Worm (Caenorhabditis elegans) whole organism, mixed stage, embryonic: ENCODE measurements around the gene bath-27.

Experiments
- M03D4.4 ChIP-seq: sonication (generic microtip); optimal IDR thresholded peaks from 2 replicates; lab custom pipeline; 2017; ENCODE audit warnings: mild to moderate bottlenecking, missing genetic modification characterization, missing compliant biosample characterization
- bed-3 ChIP-seq: fragments of 200-800 bp; sonication (Bioruptor generic); optimal IDR thresholded peaks from 3 replicates; lab custom pipeline; 2018; ENCODE audit warnings: mild to moderate bottlenecking, missing genetic modification characterization, moderate library complexity, missing compliant biosample characterization
- ceh-43 ChIP-seq: fragments of 200-800 bp; sonication (Bioruptor generic); optimal IDR thresholded peaks from 2 replicates; lab custom pipeline; 2018; ENCODE audit warnings: mild to moderate bottlenecking, missing genetic modification characterization, moderate library complexity, missing compliant biosample characterization
- ces-1 ChIP-seq: fragments of 150-350 bp; optimal IDR thresholded peaks from 2 replicates; lab custom pipeline; 2014; ENCODE audit warnings: missing biosample characterization, missing genetic modification reagents, missing genetic modification characterization
- elt-1 ChIP-seq: sonication (generic microtip); optimal IDR thresholded peaks from 2 replicates; lab custom pipeline; 2017; ENCODE audit warnings: missing genetic modification characterization, mild to moderate bottlenecking, missing compliant biosample characterization, antibody characterized with exemption, moderate library complexity, borderline replicate concordance; ENCODE audit not compliant: insufficient read depth
- elt-3 ChIP-seq: fragments of 150-350 bp; optimal IDR thresholded peaks from 2 replicates; lab custom pipeline; 2014; ENCODE audit warnings: missing biosample characterization, missing genetic modification characterization
- flh-1 ChIP-seq: fragments of 200-800 bp; sonication (Bioruptor generic); optimal IDR thresholded peaks from 2 replicates; lab custom pipeline; 2018; ENCODE audit warnings: mild to moderate bottlenecking, missing genetic modification characterization, moderate library complexity, missing compliant biosample characterization
- ham-2 ChIP-seq: fragments of 200-800 bp; sonication (Bioruptor generic); optimal IDR thresholded peaks from 2 replicates; lab custom pipeline; 2018; ENCODE audit warnings: mild to moderate bottlenecking, missing genetic modification characterization, missing compliant biosample characterization
- hlh-1 ChIP-seq: fragments of 150-350 bp; optimal IDR thresholded peaks from 2 replicates; lab custom pipeline; 2014; ENCODE audit warnings: missing biosample characterization, missing genetic modification reagents, missing genetic modification characterization
- lin-32 ChIP-seq: fragments of 200-800 bp; sonication (Bioruptor generic); optimal IDR thresholded peaks from 2 replicates; lab custom pipeline; 2018; ENCODE audit warnings: mild to moderate bottlenecking, missing genetic modification characterization, missing compliant biosample characterization
- lsy-2 ChIP-seq: fragments of 150-350 bp; optimal IDR thresholded peaks from 2 replicates; lab custom pipeline; 2014; ENCODE audit warnings: missing biosample characterization, missing genetic modification characterization
- mab-5 ChIP-seq: fragments of 150-350 bp; optimal IDR thresholded peaks from 2 replicates; lab custom pipeline; 2014; ENCODE audit warnings: missing biosample characterization, missing genetic modification characterization
- nhr-12 ChIP-seq: fragments of 150-350 bp; optimal IDR thresholded peaks from 2 replicates; lab custom pipeline; 2014; ENCODE audit warnings: missing biosample characterization, missing genetic modification characterization
- nhr-2 ChIP-seq: fragments of 150-350 bp; optimal IDR thresholded peaks from 2 replicates; lab custom pipeline; 2014; ENCODE audit warnings: missing biosample characterization, missing genetic modification characterization
- nhr-237 ChIP-seq: fragments of 150-350 bp; optimal IDR thresholded peaks from 2 replicates; lab custom pipeline; 2014; ENCODE audit warnings: missing biosample characterization, missing genetic modification characterization
- nhr-28 ChIP-seq: fragments of 150-350 bp; optimal IDR thresholded peaks from 2 replicates; lab custom pipeline; 2014; ENCODE audit warnings: missing biosample characterization, missing genetic modification characterization
- nhr-76 ChIP-seq: sonication (generic microtip); optimal IDR thresholded peaks from 2 replicates; lab custom pipeline; 2017; ENCODE audit warnings: missing biosample characterization, missing genetic modification characterization
- pha-4 ChIP-seq: fragments of 150-350 bp; optimal IDR thresholded peaks from 2 replicates; lab custom pipeline; 2018; ENCODE audit warnings: missing biosample characterization, missing genetic modification reagents, missing genetic modification characterization
- sem-2 ChIP-seq: fragments of 200-800 bp; sonication (Bioruptor generic); optimal IDR thresholded peaks from 2 replicates; lab custom pipeline; 2018; ENCODE audit warnings: mild to moderate bottlenecking, missing genetic modification characterization, missing compliant biosample characterization
- snpc-4 ChIP-seq: fragments of 150-350 bp; optimal IDR thresholded peaks from 2 replicates; lab custom pipeline; 2014; ENCODE audit warnings: missing biosample characterization, missing genetic modification characterization
- sptf-1 ChIP-seq: sonication (generic microtip); optimal IDR thresholded peaks from 2 replicates; lab custom pipeline; 2017; ENCODE audit warnings: mild to moderate bottlenecking, missing genetic modification characterization, moderate library complexity, missing compliant biosample characterization
- tbx-8 ChIP-seq: fragments of 200-800 bp; sonication (Bioruptor generic); optimal IDR thresholded peaks from 2 replicates; lab custom pipeline; 2018; ENCODE audit warnings: mild to moderate bottlenecking, missing genetic modification characterization, moderate library complexity, missing compliant biosample characterization
- unc-120 ChIP-seq: sonication (generic microtip); optimal IDR thresholded peaks from 2 replicates; lab custom pipeline; 2017; ENCODE audit warnings: missing genetic modification characterization, missing compliant biosample characterization; ENCODE audit not compliant: poor library complexity, severe bottlenecking
- unc-39 ChIP-seq: fragments of 150-350 bp; optimal IDR thresholded peaks from 2 replicates; lab custom pipeline; 2014; ENCODE audit warnings: missing biosample characterization, missing genetic modification characterization
- unc-62 ChIP-seq: fragments of 150-350 bp; optimal IDR thresholded peaks from 2 replicates; lab custom pipeline; 2014; ENCODE audit warnings: missing biosample characterization, missing genetic modification reagents, missing genetic modification characterization
- zip-8 ChIP-seq: fragments of 150-350 bp; optimal IDR thresholded peaks from 2 replicates; lab custom pipeline; 2014; ENCODE audit warnings: missing biosample characterization, missing genetic modification characterization
- ztf-11 ChIP-seq: fragments of 150-350 bp; optimal IDR thresholded peaks from 2 replicates; lab custom pipeline; 2014; ENCODE audit warnings: missing biosample characterization, missing genetic modification characterization

bath-27 gene

ce11 chrII:3347940-3348610, 10.9 kb upstream of the bath-27 start, which contains the start of the genes F14D2.14 and bath-29:
Gene F14D2.14 (minus strand): TSS chrII:3347990.
Gene bath-29 (plus strand): TSS chrII:3348560.
- TF ChIP-seq sem-2 (GFP tag; lab: Kevin White, UChicago) (no peak), unc-39 (tag; lab: Kevin White, UChicago) (no peak), sptf-1 (no peak), unc-120 (tag; lab: Kevin White, UChicago) (no peak), nhr-28 (tag; lab: Kevin White, UChicago) (no peak), elt-1 (tag; lab: Kevin White, UChicago) (no peak), nhr-237 (no peak), nhr-12 (tag; lab: Kevin White, UChicago) (no peak), elt-3 (no peak), ham-2 (GFP tag; lab: Kevin White, UChicago) (no peak), flh-1 (GFP tag; lab: Kevin White, UChicago) (no peak), nhr-2 (tag; lab: Kevin White, UChicago) (no peak), tbx-8 (GFP tag; lab: Kevin White, UChicago) (no peak), ces-1 (GFP tag; lab: Kevin White, UChicago) (no peak), unc-62 (GFP tag; lab: Kevin White, UChicago) (no peak), bed-3 (GFP tag; lab: Kevin White, UChicago) (no peak)
- TF ChIP-seq, all 35 proteins: peak for 0

ce11 chrII:3349820-3350291, 9.1 kb upstream of the bath-27 start, which contains the start of gene F14D2.8:
Gene F14D2.8 (minus strand): TSS chrII:3349870.
- TF ChIP-seq tbx-8 (GFP tag; lab: Kevin White, UChicago) (no peak), ztf-11 (tag; lab: Kevin White, UChicago) (no peak), sptf-1 (no peak), nhr-2 (tag; lab: Kevin White, UChicago) (no peak), ces-1 (GFP tag; lab: Kevin White, UChicago) (no peak), lsy-2 (tag; lab: Kevin White, UChicago) (no peak), lin-32 (no peak)

ce11 chrII:3367100-3367499, 8.2 kb downstream of the bath-27 start, which contains the start of gene Y49F6C.6:
Gene Y49F6C.6 (minus strand): TSS chrII:3367200.
- TF ChIP-seq ham-2 (GFP tag; lab: Kevin White, UChicago) (no peak), unc-62 (GFP tag; lab: Kevin White, UChicago) (no peak), nhr-12 (tag; lab: Kevin White, UChicago) (no peak), elt-3 (no peak), ceh-43 (GFP tag; lab: Kevin White, UChicago) (no peak), nhr-237 (no peak), nhr-76 (tag; lab: Kevin White, UChicago) (no peak), M03D4.4 (tag; lab: Kevin White, UChicago) (no peak), lin-32 (no peak), unc-120 (tag; lab: Kevin White, UChicago) (no peak), sptf-1 (no peak)

- TF ChIP-seq nhr-2 (tag; lab: Kevin White, UChicago), result no peak
- TF ChIP-seq unc-120 (tag; lab: Kevin White, UChicago), result no peak
- no peak for TF ChIP-seq ces-1 (GFP tag; lab: Kevin White, UChicago)
- TF ChIP-seq snpc-4, result no peak
- TF ChIP-seq nhr-28 (tag; lab: Kevin White, UChicago), result no peak
- no peak for TF ChIP-seq M03D4.4 (tag; lab: Kevin White, UChicago)
- no peak for TF ChIP-seq zip-8 (tag; lab: Kevin White, UChicago)
- no peak for TF ChIP-seq elt-1 (tag; lab: Kevin White, UChicago)
- TF ChIP-seq hlh-1 (tag; lab: Kevin White, UChicago), result no peak
- no peak for TF ChIP-seq nhr-76 (tag; lab: Kevin White, UChicago)
- no peak for TF ChIP-seq sem-2 (GFP tag; lab: Kevin White, UChicago)
- no peak for TF ChIP-seq bed-3 (GFP tag; lab: Kevin White, UChicago)
These were observed 9.2 kb downstream of the bath-27 start, which contains the start of gene Y49F6C.7 for ce11 chrII:3368097-3368496. Gene Y49F6C.7 (minus strand): TSS chrII:3368197.

DNA sequence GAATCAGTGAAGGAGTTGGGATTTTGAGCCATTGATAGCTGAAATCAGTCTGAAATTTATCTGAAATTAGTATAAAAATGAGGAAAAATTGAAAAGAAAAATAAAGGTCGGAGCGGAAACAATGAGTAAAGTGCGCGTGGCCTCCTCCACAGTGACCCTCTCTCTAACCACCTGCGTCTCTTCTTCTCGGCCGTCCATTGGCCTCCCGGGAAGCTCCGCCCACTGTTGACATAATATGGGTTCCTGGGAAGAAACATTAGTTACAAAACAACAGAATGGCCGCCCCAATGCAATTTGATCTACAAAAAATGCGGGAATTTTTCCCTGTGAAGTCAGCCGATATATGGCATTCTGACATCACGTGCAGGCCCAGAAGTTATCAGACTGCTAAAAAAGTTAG, 11.1 kb downstream of the bath-27 start, which contains the start of gene Y49F6C.8:
Gene Y49F6C.8 (minus strand): TSS at position 51 of the 400 bp plus-strand sequence.
- TF ChIP-seq mab-5 (no peak), lsy-2 (tag; lab: Kevin White, UChicago) (peak; percentile 87), unc-62 (GFP tag; lab: Kevin White, UChicago) (no peak), snpc-4 (no peak), ceh-43 (GFP tag; lab: Kevin White, UChicago) (no peak), hlh-1 (tag; lab: Kevin White, UChicago) (no peak), pha-4 (tag; lab: Kevin White, UChicago) (no peak)
